Worm (Caenorhabditis elegans): ENCODE results near the gene best-3.

DNA sequence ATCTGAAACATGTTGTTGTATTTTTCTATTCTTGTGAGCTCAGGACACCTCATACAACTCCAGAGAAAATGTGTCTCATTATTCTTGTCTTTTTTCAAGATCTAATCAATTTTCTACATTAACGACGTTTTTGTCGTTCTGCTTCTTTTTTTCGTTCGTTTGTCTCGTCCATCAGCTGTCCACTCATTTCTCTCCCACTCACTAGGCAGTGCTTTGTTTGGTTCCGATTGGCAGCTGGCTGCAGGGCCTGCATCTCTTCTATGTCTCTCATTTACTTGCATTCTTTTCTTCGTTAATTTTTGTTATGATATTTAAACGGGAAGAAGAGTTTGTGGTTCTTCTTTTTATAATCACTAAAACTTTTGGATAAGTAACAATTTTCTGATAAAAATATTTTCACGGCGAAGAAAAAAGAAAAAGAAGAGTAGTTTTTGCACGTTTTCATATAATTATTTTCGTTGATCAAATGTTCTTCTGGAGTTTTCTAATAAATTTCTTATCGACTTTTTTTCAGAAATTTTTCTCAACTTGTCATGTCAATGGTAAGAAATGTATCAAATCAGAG is 11.4 kb upstream of the best-3 start, which contains the start of gene 2L52.1:
- TF ChIP-seq tab-1 (GFP tag; IDR thresholded peaks at IDR 0.05) (no peak), cog-1 (tag; optimal IDR thresholded peaks at IDR 0.05) (no peak), ztf-29 (GFP tag; IDR thresholded peaks at IDR 0.05) (no peak), ref-1 (GFP tag; conservative IDR thresholded peaks at IDR 0.05) (no peak), ztf-23 (GFP tag; IDR thresholded peaks at IDR 0.05) (no peak), flt-1 (GFP tag; IDR thresholded peaks at IDR 0.05) (no peak), med-1 (GFP tag; optimal IDR thresholded peaks at IDR 0.05; ENCODE audit: insufficient read depth) (no peak), klf-2 (GFP tag; conservative IDR thresholded peaks at IDR 0.05) (no peak)
